Fruit fly (Drosophila melanogaster) whole organism, embryonic: Measurements from ENCODE around the gene CG13314.

ENCODE experiments used
- Aef1 ChIP-seq: fragments of 200-800 bp; sonication (Bioruptor generic); IDR thresholded peaks from 3 replicates; pipeline ENCODE4 v1.3.6; 2022; ENCODE audit warnings: missing biosample characterization, missing genetic modification characterization
- Bgb ChIP-seq: fragments of 200-800 bp; sonication (Bioruptor generic); IDR thresholded peaks from 2 replicates; pipeline ENCODE4 v1.3.6; 2022; ENCODE audit warnings: missing biosample characterization, missing genetic modification characterization; ENCODE audit not compliant: partially characterized antibody
- BtbVII ChIP-seq: fragments of 200-800 bp; sonication (Bioruptor generic); optimal IDR thresholded peaks from 3 replicates; lab custom pipeline; 2017; ENCODE audit warnings: missing biosample characterization, mild to moderate bottlenecking, missing genetic modification characterization
- CG10979 ChIP-seq: fragments of 200-800 bp; sonication (Bioruptor generic); optimal IDR thresholded peaks from 2 replicates; lab custom pipeline; 2018; ENCODE audit warnings: missing biosample characterization, mild to moderate bottlenecking, missing genetic modification characterization, moderate library complexity
- CG11695 ChIP-seq: fragments of 200-800 bp; sonication (Bioruptor generic); IDR thresholded peaks from 3 replicates; pipeline ENCODE4 v1.3.6; 2022; ENCODE audit warnings: missing biosample characterization, missing genetic modification characterization
- CG14667 ChIP-seq: fragments of 200-800 bp; sonication (Bioruptor generic); IDR thresholded peaks from 2 replicates; pipeline ENCODE4 v1.3.6; 2022; ENCODE audit warnings: missing biosample characterization, missing genetic modification characterization
- CG15011 ChIP-seq: fragments of 200-800 bp; sonication (Bioruptor generic); optimal IDR thresholded peaks from 3 replicates; lab custom pipeline; 2018; ENCODE audit warnings: missing biosample characterization, mild to moderate bottlenecking, missing genetic modification characterization
- CG15073 ChIP-seq: fragments of 200-800 bp; sonication (Bioruptor generic); optimal IDR thresholded peaks from 2 replicates; lab custom pipeline; 2016; ENCODE audit warnings: missing biosample characterization, missing genetic modification characterization
- CG16779 ChIP-seq: fragments of 200-800 bp; sonication (Bioruptor generic); IDR thresholded peaks from 2 replicates; pipeline ENCODE4 v1.3.6; 2022; ENCODE audit warnings: missing biosample characterization, missing genetic modification characterization
- CG17568 ChIP-seq: fragments of 200-800 bp; sonication (Bioruptor generic); optimal IDR thresholded peaks from 2 replicates; lab custom pipeline; 2018; ENCODE audit warnings: missing biosample characterization, mild to moderate bottlenecking, missing genetic modification characterization, moderate library complexity
- CG2199 ChIP-seq: fragments of 200-800 bp; sonication (Bioruptor generic); IDR thresholded peaks from 3 replicates; pipeline ENCODE4 v1.3.6; 2022; ENCODE audit warnings: missing biosample characterization, missing genetic modification characterization
- CG2678 ChIP-seq: fragments of 200-800 bp; sonication (Bioruptor generic); optimal IDR thresholded peaks from 3 replicates; lab custom pipeline; 2019; ENCODE audit warnings: missing biosample characterization, mild to moderate bottlenecking, missing genetic modification characterization, moderate library complexity
- CG2712 ChIP-seq: fragments of 200-800 bp; optimal IDR thresholded peaks from 3 replicates; lab custom pipeline; 2019; ENCODE audit warnings: missing biosample characterization, mild to moderate bottlenecking, missing genetic modification characterization, moderate library complexity
- CG33213 ChIP-seq: fragments of 200-800 bp; sonication (Bioruptor generic); optimal IDR thresholded peaks from 3 replicates; lab custom pipeline; 2016; ENCODE audit warnings: missing biosample characterization, missing genetic modification characterization
- CG3995 ChIP-seq: fragments of 200-800 bp; sonication (Bioruptor generic); optimal IDR thresholded peaks from 3 replicates; lab custom pipeline; 2016; ENCODE audit warnings: missing biosample characterization, missing genetic modification characterization
- CG4282 ChIP-seq: fragments of 200-800 bp; sonication (Bioruptor generic); optimal IDR thresholded peaks from 2 replicates; lab custom pipeline; 2016; ENCODE audit warnings: missing biosample characterization, missing genetic modification characterization
- CG6813 ChIP-seq: fragments of 200-800 bp; sonication (Bioruptor generic); optimal IDR thresholded peaks from 2 replicates; lab custom pipeline; 2017; ENCODE audit warnings: missing biosample characterization, missing genetic modification characterization, mild to moderate bottlenecking, moderate library complexity, missing genetic modification reagents
- CG7786 ChIP-seq: fragments of 200-800 bp; sonication (Bioruptor generic); optimal IDR thresholded peaks from 2 replicates; lab custom pipeline; 2016; ENCODE audit warnings: missing biosample characterization, missing genetic modification characterization
- CG8281 ChIP-seq: fragments of 200-800 bp; sonication (Bioruptor generic); optimal IDR thresholded peaks from 2 replicates; lab custom pipeline; 2018; ENCODE audit warnings: missing biosample characterization, mild to moderate bottlenecking, missing genetic modification characterization, moderate library complexity
- CG9727 ChIP-seq: fragments of 200-800 bp; sonication (Bioruptor generic); optimal IDR thresholded peaks from 3 replicates; lab custom pipeline; 2017; ENCODE audit warnings: missing biosample characterization, mild to moderate bottlenecking, missing genetic modification characterization
- CG9932 ChIP-seq: fragments of 200-800 bp; sonication (Bioruptor generic); IDR thresholded peaks from 2 replicates; pipeline ENCODE4 v1.3.6; 2022; ENCODE audit warnings: missing biosample characterization, missing genetic modification characterization
- CrebB ChIP-seq: fragments of 200-800 bp; sonication (Bioruptor generic); optimal IDR thresholded peaks from 3 replicates; lab custom pipeline; 2018; ENCODE audit warnings: missing biosample characterization, mild to moderate bottlenecking, missing genetic modification characterization
- D ChIP-seq, 2 experiments: fragments of 200-800 bp in 1 of 2; fragments of >200 bp in 1 of 2; sonication (Bioruptor generic) in 1 of 2; optimal IDR thresholded peaks; 2 replicates in 1 of 2; 3 replicates in 1 of 2; lab custom pipeline; 2017; ENCODE audit warnings: mild to moderate bottlenecking in 1 of 2, missing biosample characterization in 1 of 2, missing genetic modification characterization in 1 of 2, missing genetic modification reagents in 1 of 2
- Max ChIP-seq: fragments of 200-800 bp; sonication (Bioruptor generic); optimal IDR thresholded peaks from 2 replicates; lab custom pipeline; 2016; ENCODE audit warnings: missing biosample characterization, mild to moderate bottlenecking, missing genetic modification characterization
- Mrtf ChIP-seq: fragments of 200-800 bp; sonication (Bioruptor generic); IDR thresholded peaks from 3 replicates; pipeline ENCODE4 v1.3.6; 2022; ENCODE audit warnings: missing biosample characterization, missing genetic modification characterization
- abd-A ChIP-seq: fragments of 200-800 bp; sonication (Bioruptor generic); optimal IDR thresholded peaks from 3 replicates; lab custom pipeline; 2019; ENCODE audit warnings: missing biosample characterization, mild to moderate bottlenecking, missing genetic modification characterization, moderate library complexity
- btn ChIP-seq: fragments of 200-800 bp; sonication (Bioruptor generic); optimal IDR thresholded peaks from 2 replicates; lab custom pipeline; 2016; ENCODE audit warnings: missing biosample characterization, missing genetic modification characterization
- cad ChIP-seq: fragments of >200 bp; optimal IDR thresholded peaks from 2 replicates; lab custom pipeline; 2017; ENCODE audit warnings: missing biosample characterization, missing genetic modification characterization
- chinmo ChIP-seq: fragments of 200-800 bp; sonication (Bioruptor generic); IDR thresholded peaks from 4 replicates; pipeline ENCODE4 v1.3.6; 2022; ENCODE audit warnings: missing biosample characterization, missing genetic modification characterization; ENCODE audit not compliant: partially characterized antibody
- dmrt99B ChIP-seq: fragments of 200-800 bp; sonication (Bioruptor generic); optimal IDR thresholded peaks from 2 replicates; lab custom pipeline; 2018; ENCODE audit warnings: missing biosample characterization, mild to moderate bottlenecking, missing genetic modification characterization, moderate library complexity
- grn ChIP-seq: fragments of 200-800 bp; sonication (Bioruptor generic); optimal IDR thresholded peaks from 3 replicates; lab custom pipeline; 2017; ENCODE audit warnings: missing biosample characterization, missing genetic modification characterization
- ham ChIP-seq: fragments of 200-800 bp; sonication (Bioruptor generic); IDR thresholded peaks from 2 replicates; pipeline ENCODE4 v1.3.6; 2022; ENCODE audit warnings: missing biosample characterization, missing genetic modification characterization
- hkb ChIP-seq, 2 experiments: fragments of 200-800 bp in 1 of 2; fragments of >200 bp in 1 of 2; sonication (Bioruptor generic) in 1 of 2; IDR thresholded peaks in 1 of 2; optimal IDR thresholded peaks in 1 of 2; 2 replicates each; pipeline versions ENCODE4 v1.3.6 to Lab custom; 2017 to 2022; ENCODE audit warnings: missing biosample characterization in 1 of 2, missing genetic modification characterization in 1 of 2
- ind ChIP-seq: fragments of 200-800 bp; sonication (Bioruptor generic); optimal IDR thresholded peaks from 3 replicates; lab custom pipeline; 2016; ENCODE audit warnings: missing biosample characterization, missing genetic modification characterization
- jumu ChIP-seq: fragments of 200-800 bp; sonication (Bioruptor generic); optimal IDR thresholded peaks from 3 replicates; lab custom pipeline; 2016; ENCODE audit warnings: missing biosample characterization, missing genetic modification characterization
- kni ChIP-seq: fragments of 200-800 bp; sonication (Bioruptor generic); optimal IDR thresholded peaks from 3 replicates; lab custom pipeline; 2017; ENCODE audit warnings: mild to moderate bottlenecking, missing biosample characterization, missing genetic modification reagents, missing genetic modification characterization
- lov ChIP-seq, 2 experiments: fragments of 200-800 bp in 1 of 2; fragments of >200 bp in 1 of 2; sonication (Bioruptor generic) in 1 of 2; IDR thresholded peaks in 1 of 2; optimal IDR thresholded peaks in 1 of 2; 2 replicates in 1 of 2; 3 replicates in 1 of 2; pipeline versions ENCODE4 v1.3.6 to Lab custom; 2017 to 2022; ENCODE audit warnings: missing biosample characterization in 1 of 2, missing genetic modification characterization in 1 of 2
- mld ChIP-seq: fragments of 200-800 bp; sonication (Bioruptor generic); IDR thresholded peaks from 3 replicates; pipeline ENCODE4 v1.3.6; 2022; ENCODE audit warnings: missing biosample characterization, missing genetic modification characterization; ENCODE audit not compliant: partially characterized antibody
- rib ChIP-seq: fragments of 200-800 bp; sonication (Bioruptor generic); IDR thresholded peaks from 2 replicates; pipeline ENCODE4 v1.3.6; 2022; ENCODE audit warnings: missing biosample characterization, missing genetic modification characterization
- ro ChIP-seq: fragments of 200-800 bp; sonication (Bioruptor generic); IDR thresholded peaks from 2 replicates; pipeline ENCODE4 v1.3.6; 2022; ENCODE audit warnings: missing biosample characterization, missing genetic modification characterization
- tap ChIP-seq: fragments of 200-800 bp; optimal IDR thresholded peaks from 3 replicates; lab custom pipeline; 2019; ENCODE audit warnings: missing biosample characterization, mild to moderate bottlenecking, missing genetic modification characterization, moderate library complexity
- tll ChIP-seq, 2 experiments: fragments of 200-800 bp in 1 of 2; fragments of >200 bp in 1 of 2; sonication (Bioruptor generic) in 1 of 2; optimal IDR thresholded peaks; 2 replicates each; lab custom pipeline; 2017 to 2019; ENCODE audit warnings: missing biosample characterization in 2 of 2, missing genetic modification characterization in 2 of 2, mild to moderate bottlenecking in 1 of 2, moderate library complexity in 1 of 2
- trh ChIP-seq: fragments of 200-800 bp; sonication (Bioruptor generic); optimal IDR thresholded peaks from 2 replicates; lab custom pipeline; 2016; ENCODE audit warnings: missing biosample characterization, missing genetic modification characterization
- twi ChIP-seq: fragments of 200-800 bp; optimal IDR thresholded peaks from 2 replicates; lab custom pipeline; 2019; ENCODE audit warnings: missing biosample characterization, mild to moderate bottlenecking, missing genetic modification characterization, moderate library complexity
- zen ChIP-seq: fragments of 200-800 bp; sonication (Bioruptor generic); optimal IDR thresholded peaks from 3 replicates; lab custom pipeline; 2018; ENCODE audit warnings: missing biosample characterization, mild to moderate bottlenecking, missing genetic modification characterization, moderate library complexity
- zf30C ChIP-seq: fragments of 200-800 bp; sonication (Bioruptor generic); optimal IDR thresholded peaks from 3 replicates; lab custom pipeline; 2018; ENCODE audit warnings: missing biosample characterization, mild to moderate bottlenecking, missing genetic modification characterization

CG13314 gene

DNA sequence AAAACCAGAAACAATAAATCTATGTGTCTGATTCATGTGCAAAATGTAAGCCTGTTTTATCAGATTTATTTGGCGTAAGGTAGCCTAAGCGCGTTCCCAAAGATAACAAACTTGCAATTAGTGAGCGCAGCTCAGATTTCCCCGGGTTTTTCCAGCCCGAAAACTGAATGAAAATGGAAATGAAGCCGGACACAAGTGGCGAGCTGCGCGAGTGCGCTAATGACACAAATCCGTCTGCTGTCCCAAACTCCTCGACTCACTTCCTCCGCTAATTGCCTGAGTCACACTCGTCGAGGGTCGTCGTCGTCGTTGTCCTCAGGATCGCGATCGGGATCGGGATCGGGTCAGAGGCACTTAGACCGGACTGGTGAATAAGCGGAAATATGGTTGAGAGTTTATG lies 20.9 kb downstream of the CG13314 start (continued):
- no peak for TF ChIP-seq CG11695 (GFP tag; lab: Robert Waterston, UW)
- no peak for TF ChIP-seq trh (GFP tag; lab: Kevin White, UChicago)
- TF ChIP-seq lov (optimal IDR thresholded peaks at IDR 0.05; lab: Kevin White, UChicago) = no peak
- TF ChIP-seq lov (GFP tag; IDR thresholded peaks at IDR 0.05; lab: Robert Waterston, UW) = peak; percentile 60; the same call in 1 of the 3 replicates
- no peak for TF ChIP-seq CG9727 (GFP tag; lab: Kevin White, UChicago)
- no peak for TF ChIP-seq CG15011
- peak; percentile 98 for TF ChIP-seq zen (tag; lab: Kevin White, UChicago)
- TF ChIP-seq CG2712 (tag; lab: Kevin White, UChicago) = no peak
- no peak for TF ChIP-seq btn (GFP tag; lab: Kevin White, UChicago)
- no peak for TF ChIP-seq Max (GFP tag; lab: Kevin White, UChicago)

DNA sequence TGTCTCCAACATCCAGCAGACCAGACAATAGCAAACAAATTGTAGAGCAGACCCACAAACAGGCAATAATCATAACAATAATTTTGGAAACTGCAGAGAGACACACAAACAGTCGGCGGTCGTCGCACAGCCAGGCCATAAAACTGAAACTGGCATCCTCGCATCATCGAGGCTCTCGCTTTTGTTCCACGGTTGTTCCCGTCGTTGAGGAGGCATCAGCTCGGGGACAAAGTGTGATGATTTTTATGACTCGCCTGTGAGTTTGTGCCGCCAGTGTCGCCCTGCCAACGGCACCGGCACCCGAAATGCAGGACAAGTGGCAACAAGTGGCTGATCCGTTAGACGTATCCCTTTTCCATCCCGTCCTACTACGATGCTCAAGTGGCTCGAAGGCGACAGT lies 21.8 kb downstream of the CG13314 start:
- TF ChIP-seq CG10979 (tag; lab: Kevin White, UChicago) = no peak
- no peak for TF ChIP-seq zf30C (GFP tag; lab: Kevin White, UChicago)
- TF ChIP-seq tll (GFP tag; optimal IDR thresholded peaks at IDR 0.05; lab: Kevin White, UChicago) = peak in 1 of 2 experiments; percentile 61
- TF ChIP-seq zen (tag; lab: Kevin White, UChicago) = peak; percentile 90
- peak; percentile 21 for TF ChIP-seq kni (GFP tag; lab: Kevin White, UChicago)
- TF ChIP-seq CG6813 (GFP tag; lab: Kevin White, UChicago) = no peak
- no peak for TF ChIP-seq CG7786
- TF ChIP-seq twi = peak; percentile 3
- TF ChIP-seq CG16779 (GFP tag; lab: Robert Waterston, UW) = 0 out of 2 replicates have a peak, but pooled peaks have one; percentile 3
- peak; percentile 71 for TF ChIP-seq D (optimal IDR thresholded peaks at IDR 0.05; lab: Kevin White, UChicago)
- no peak for TF ChIP-seq D (GFP tag; optimal IDR thresholded peaks at IDR 0.05; lab: Kevin White, UChicago)
- TF ChIP-seq abd-A = peak; percentile 4
- 0 out of 2 replicates have a peak, but pooled peaks have one; percentile 19 for TF ChIP-seq CG9932
- no peak for TF ChIP-seq CG14667
- TF ChIP-seq CG15073 (GFP tag; lab: Kevin White, UChicago) = peak; percentile 84
- TF ChIP-seq cad (GFP tag; lab: Kevin White, UChicago) = peak; percentile 94
- TF ChIP-seq jumu (GFP tag; lab: Kevin White, UChicago) = no peak
- TF ChIP-seq, all 482 proteins: peak for 10

DNA sequence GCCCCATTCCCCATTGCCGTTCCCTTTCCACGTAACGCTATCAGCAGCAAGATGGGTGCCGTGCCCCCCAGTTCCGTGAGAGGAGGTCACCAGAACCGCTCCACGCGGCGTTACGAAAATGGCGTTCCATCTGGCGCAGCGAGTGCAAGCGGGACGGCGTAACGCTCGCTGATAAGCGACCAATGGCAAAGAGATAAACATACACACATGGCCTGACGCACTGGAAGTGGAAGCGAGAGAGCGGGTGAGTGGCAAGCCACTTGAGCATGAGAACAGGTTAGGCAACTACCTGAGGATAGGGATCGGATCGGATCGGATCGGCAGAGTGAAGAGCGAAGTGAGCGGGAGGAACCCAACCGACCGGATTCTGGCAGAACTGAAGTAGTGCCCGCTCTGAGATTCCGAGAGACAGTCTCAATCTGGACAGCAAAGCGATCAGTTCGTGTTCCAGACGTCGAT lies 23.2 kb downstream of the CG13314 start, which contains the start of gene Doc3:
TSS of gene Doc3 (plus strand) at position 409 of the 459 bp plus-strand sequence.
- TF ChIP-seq CrebB (tag; lab: Kevin White, UChicago) (no peak), ind (GFP tag; lab: Kevin White, UChicago) (no peak), rib (GFP tag; lab: Robert Waterston, UW) (0 out of 2 replicates have a peak, but pooled peaks have one; percentile 36), Bgb (peak; percentile 32; the same call in 1 of the 2 replicates), chinmo (peak; percentile 88; the same call in 2 of the 4 replicates), CG2678 (tag; lab: Kevin White, UChicago) (no peak), BtbVII (GFP tag; lab: Kevin White, UChicago) (no peak), CG3995 (no peak), CG7786 (no peak), CG17568 (GFP tag; lab: Kevin White, UChicago) (no peak), hkb (optimal IDR thresholded peaks at IDR 0.05; lab: Kevin White, UChicago) (no peak), hkb (GFP tag; IDR thresholded peaks at IDR 0.05; lab: Robert Waterston, UW) (no peak), CG33213 (no peak), Mrtf (GFP tag; lab: Robert Waterston, UW) (no peak), ham (GFP tag; lab: Robert Waterston, UW) (no peak), dmrt99B (tag; lab: Kevin White, UChicago) (no peak), CG2199 (GFP tag; lab: Robert Waterston, UW) (peak; percentile 29; the same call in 1 of the 3 replicates), tap (tag; lab: Kevin White, UChicago) (no peak), CG4282 (GFP tag; lab: Kevin White, UChicago) (no peak), Aef1 (GFP tag; lab: Robert Waterston, UW) (no peak), CG8281 (no peak), mld (GFP tag; lab: Robert Waterston, UW) (no peak), ro (no peak), grn (GFP tag; lab: Kevin White, UChicago) (peak; percentile 75)
